Fruit fly (Drosophila melanogaster) whole organism, embryonic: Measurements from ENCODE around the gene rut.

Experiments
- B-H2 ChIP-seq: fragments of 200-800 bp; sonication (Bioruptor generic); optimal IDR thresholded peaks from 2 replicates; lab custom pipeline; 2018; ENCODE audit warnings: missing biosample characterization, mild to moderate bottlenecking, missing genetic modification characterization
- Bgb ChIP-seq: fragments of 200-800 bp; sonication (Bioruptor generic); IDR thresholded peaks from 2 replicates; pipeline ENCODE4 v1.3.6; 2022; ENCODE audit warnings: missing biosample characterization, missing genetic modification characterization; ENCODE audit not compliant: partially characterized antibody
- CG10543 ChIP-seq: fragments of 200-800 bp; sonication (Bioruptor generic); optimal IDR thresholded peaks from 3 replicates; lab custom pipeline; 2017; ENCODE audit warnings: missing biosample characterization, mild to moderate bottlenecking, missing genetic modification characterization, moderate library complexity
- CG10654 ChIP-seq: fragments of 200-800 bp; sonication (Bioruptor generic); optimal IDR thresholded peaks from 2 replicates; lab custom pipeline; 2016; ENCODE audit warnings: missing biosample characterization, missing genetic modification characterization
- CG11696 ChIP-seq: fragments of 200-800 bp; sonication (Bioruptor generic); IDR thresholded peaks from 2 replicates; pipeline ENCODE4 v1.3.6; 2022; ENCODE audit warnings: missing biosample characterization, missing genetic modification characterization
- CG12744 ChIP-seq: fragments of 200-800 bp; sonication (Bioruptor generic); optimal IDR thresholded peaks from 2 replicates; lab custom pipeline; 2016; ENCODE audit warnings: missing biosample characterization, missing genetic modification characterization
- CG13775 ChIP-seq: fragments of 200-800 bp; sonication (Bioruptor generic); optimal IDR thresholded peaks from 3 replicates; lab custom pipeline; 2017; ENCODE audit warnings: missing biosample characterization, mild to moderate bottlenecking, missing genetic modification characterization
- CG14050 ChIP-seq: fragments of 200-800 bp; sonication (Bioruptor generic); IDR thresholded peaks from 3 replicates; pipeline ENCODE4 v1.3.6; 2022; ENCODE audit warnings: missing biosample characterization, missing genetic modification characterization
- CG15269 ChIP-seq: fragments of 200-800 bp; sonication (Bioruptor generic); optimal IDR thresholded peaks from 2 replicates; lab custom pipeline; 2018; ENCODE audit warnings: missing biosample characterization, mild to moderate bottlenecking, missing genetic modification characterization, moderate library complexity
- CG1603 ChIP-seq: fragments of 200-800 bp; sonication (Bioruptor generic); optimal IDR thresholded peaks from 2 replicates; lab custom pipeline; 2019; ENCODE audit warnings: missing biosample characterization, mild to moderate bottlenecking, missing genetic modification characterization, moderate library complexity
- CG1647 ChIP-seq: fragments of 200-800 bp; sonication (Bioruptor generic); optimal IDR thresholded peaks from 3 replicates; lab custom pipeline; 2016; ENCODE audit warnings: missing biosample characterization, missing genetic modification characterization
- CG16779 ChIP-seq: fragments of 200-800 bp; sonication (Bioruptor generic); IDR thresholded peaks from 2 replicates; pipeline ENCODE4 v1.3.6; 2022; ENCODE audit warnings: missing biosample characterization, missing genetic modification characterization
- CG17186 ChIP-seq: fragments of 200-800 bp; sonication (Bioruptor generic); optimal IDR thresholded peaks from 3 replicates; lab custom pipeline; 2017; ENCODE audit warnings: missing biosample characterization, missing genetic modification reagents, missing genetic modification characterization
- CG17385 ChIP-seq: fragments of 200-800 bp; sonication (Bioruptor generic); optimal IDR thresholded peaks from 3 replicates; lab custom pipeline; 2018; ENCODE audit warnings: missing biosample characterization, mild to moderate bottlenecking, missing genetic modification characterization
- CG17829 ChIP-seq: fragments of 200-800 bp; optimal IDR thresholded peaks from 2 replicates; lab custom pipeline; 2019; ENCODE audit warnings: missing biosample characterization, mild to moderate bottlenecking, missing genetic modification characterization, moderate library complexity
- CG2199 ChIP-seq: fragments of 200-800 bp; sonication (Bioruptor generic); IDR thresholded peaks from 3 replicates; pipeline ENCODE4 v1.3.6; 2022; ENCODE audit warnings: missing biosample characterization, missing genetic modification characterization
- CG2875 ChIP-seq: fragments of 200-800 bp; sonication (Bioruptor generic); optimal IDR thresholded peaks from 2 replicates; lab custom pipeline; 2017; ENCODE audit warnings: missing biosample characterization, mild to moderate bottlenecking, missing genetic modification characterization, missing genetic modification reagents
- CG34224 ChIP-seq: fragments of 200-800 bp; sonication (Bioruptor generic); IDR thresholded peaks from 3 replicates; pipeline ENCODE4 v1.3.6; 2022; ENCODE audit warnings: missing biosample characterization, missing genetic modification characterization; ENCODE audit not compliant: partially characterized antibody
- CG3995 ChIP-seq: fragments of 200-800 bp; sonication (Bioruptor generic); optimal IDR thresholded peaks from 3 replicates; lab custom pipeline; 2016; ENCODE audit warnings: missing biosample characterization, missing genetic modification characterization
- CG5953 ChIP-seq: fragments of 200-800 bp; sonication (Bioruptor generic); IDR thresholded peaks from 2 replicates; pipeline ENCODE4 v1.3.6; 2022; ENCODE audit warnings: missing biosample characterization, missing genetic modification characterization
- CG7786 ChIP-seq: fragments of 200-800 bp; sonication (Bioruptor generic); optimal IDR thresholded peaks from 2 replicates; lab custom pipeline; 2016; ENCODE audit warnings: missing biosample characterization, missing genetic modification characterization
- CG8924 ChIP-seq: fragments of 200-800 bp; optimal IDR thresholded peaks from 3 replicates; lab custom pipeline; 2019; ENCODE audit warnings: missing biosample characterization, mild to moderate bottlenecking, missing genetic modification characterization, moderate library complexity
- D19A ChIP-seq: fragments of 200-800 bp; optimal IDR thresholded peaks from 3 replicates; lab custom pipeline; 2019; ENCODE audit warnings: missing biosample characterization, mild to moderate bottlenecking, missing genetic modification characterization, moderate library complexity
- E2f2 ChIP-seq: fragments of 200-800 bp; sonication (Bioruptor generic); IDR thresholded peaks from 2 replicates; pipeline ENCODE4 v1.3.6; 2022; ENCODE audit warnings: missing biosample characterization, missing genetic modification characterization
- Fer1 ChIP-seq: fragments of 200-800 bp; sonication (Bioruptor generic); optimal IDR thresholded peaks from 2 replicates; lab custom pipeline; 2017; ENCODE audit warnings: missing biosample characterization, mild to moderate bottlenecking, missing genetic modification characterization
- GATAe ChIP-seq: fragments of 200-800 bp; sonication (Bioruptor generic); conservative IDR thresholded peaks from 2 replicates; pipeline ENCODE4 v1.3.6; 2022; ENCODE audit warnings: missing biosample characterization, missing genetic modification characterization
- Hr78 ChIP-seq, 2 experiments: fragments of 200-800 bp in 1 of 2; fragments of >200 bp in 1 of 2; sonication (Bioruptor generic) in 1 of 2; optimal IDR thresholded peaks; 2 replicates each; lab custom pipeline; 2017 to 2019; ENCODE audit warnings: missing biosample characterization in 2 of 2, missing genetic modification characterization in 2 of 2, mild to moderate bottlenecking in 1 of 2, moderate library complexity in 1 of 2
- Kr ChIP-seq: fragments of 200-800 bp; sonication (Bioruptor generic); optimal IDR thresholded peaks from 2 replicates; lab custom pipeline; 2017; ENCODE audit warnings: missing biosample characterization, mild to moderate bottlenecking, missing genetic modification characterization
- Nf-YA ChIP-seq: fragments of 200-800 bp; sonication (Bioruptor generic); IDR thresholded peaks from 2 replicates; pipeline ENCODE4 v1.3.6; 2022; ENCODE audit warnings: missing biosample characterization, missing genetic modification characterization
- Nf-YC ChIP-seq: fragments of 200-800 bp; optimal IDR thresholded peaks from 3 replicates; lab custom pipeline; 2019; ENCODE audit warnings: missing biosample characterization, mild to moderate bottlenecking, missing genetic modification characterization, moderate library complexity
- Opbp ChIP-seq: fragments of 200-800 bp; sonication (Bioruptor generic); IDR thresholded peaks from 3 replicates; pipeline ENCODE4 v1.3.6; 2022; ENCODE audit warnings: missing biosample characterization, missing genetic modification characterization; ENCODE audit not compliant: partially characterized antibody
- Scr ChIP-seq: fragments of 200-800 bp; sonication (Bioruptor generic); IDR thresholded peaks from 2 replicates; pipeline ENCODE4 v1.3.6; 2022; ENCODE audit warnings: missing biosample characterization, missing genetic modification characterization; ENCODE audit not compliant: partially characterized antibody
- Side ChIP-seq: fragments of 200-800 bp; sonication (Bioruptor generic); optimal IDR thresholded peaks from 2 replicates; lab custom pipeline; 2016; ENCODE audit warnings: missing biosample characterization, missing genetic modification characterization
- az2 ChIP-seq: fragments of 200-800 bp; sonication (Bioruptor generic); optimal IDR thresholded peaks from 3 replicates; lab custom pipeline; 2016; ENCODE audit warnings: missing biosample characterization, missing genetic modification characterization
- chinmo ChIP-seq: fragments of 200-800 bp; sonication (Bioruptor generic); IDR thresholded peaks from 4 replicates; pipeline ENCODE4 v1.3.6; 2022; ENCODE audit warnings: missing biosample characterization, missing genetic modification characterization; ENCODE audit not compliant: partially characterized antibody
- gem ChIP-seq: fragments of 200-800 bp; sonication (Bioruptor generic); optimal IDR thresholded peaks from 2 replicates; lab custom pipeline; 2019; ENCODE audit warnings: missing biosample characterization, mild to moderate bottlenecking, missing genetic modification characterization, moderate library complexity
- her ChIP-seq: fragments of 200-800 bp; sonication (Bioruptor generic); optimal IDR thresholded peaks from 2 replicates; lab custom pipeline; 2016; ENCODE audit warnings: missing biosample characterization, missing genetic modification characterization
- insv ChIP-seq, 2 experiments: fragments of 200-800 bp; sonication (Bioruptor generic); optimal IDR thresholded peaks; 3 replicates each; lab custom pipeline; 2016 to 2018; ENCODE audit warnings: missing biosample characterization in 2 of 2, missing genetic modification characterization in 2 of 2
- lov ChIP-seq, 2 experiments: fragments of 200-800 bp in 1 of 2; fragments of >200 bp in 1 of 2; sonication (Bioruptor generic) in 1 of 2; IDR thresholded peaks in 1 of 2; optimal IDR thresholded peaks in 1 of 2; 2 replicates in 1 of 2; 3 replicates in 1 of 2; pipeline versions ENCODE4 v1.3.6 to Lab custom; 2017 to 2022; ENCODE audit warnings: missing biosample characterization in 1 of 2, missing genetic modification characterization in 1 of 2
- pros ChIP-seq: fragments of 200-800 bp; sonication (Bioruptor generic); optimal IDR thresholded peaks from 3 replicates; lab custom pipeline; 2019; ENCODE audit warnings: missing biosample characterization, mild to moderate bottlenecking, missing genetic modification characterization, moderate library complexity
- salm ChIP-seq: fragments of 200-800 bp; sonication (Bioruptor generic); optimal IDR thresholded peaks from 2 replicates; lab custom pipeline; 2018; ENCODE audit warnings: missing biosample characterization, mild to moderate bottlenecking, missing genetic modification characterization
- sens ChIP-seq: fragments of 200-800 bp; sonication (Bioruptor generic); peaks from one replicate; lab custom pipeline; 2016; ENCODE audit warnings: missing biosample characterization, missing genetic modification characterization
- so ChIP-seq: fragments of 200-800 bp; sonication (Bioruptor generic); IDR thresholded peaks from 3 replicates; pipeline ENCODE4 v1.3.6; 2022; ENCODE audit warnings: missing biosample characterization, missing genetic modification characterization
- sqz ChIP-seq: fragments of 200-800 bp; sonication (Bioruptor generic); optimal IDR thresholded peaks from 3 replicates; lab custom pipeline; 2018; ENCODE audit warnings: missing biosample characterization, mild to moderate bottlenecking, missing genetic modification characterization
- stwl ChIP-seq: fragments of 200-800 bp; sonication (Bioruptor generic); optimal IDR thresholded peaks from 3 replicates; lab custom pipeline; 2018; ENCODE audit warnings: missing biosample characterization, mild to moderate bottlenecking, missing genetic modification characterization, moderate library complexity
- tll ChIP-seq, 2 experiments: fragments of 200-800 bp in 1 of 2; fragments of >200 bp in 1 of 2; sonication (Bioruptor generic) in 1 of 2; optimal IDR thresholded peaks; 2 replicates each; lab custom pipeline; 2017 to 2019; ENCODE audit warnings: missing biosample characterization in 2 of 2, missing genetic modification characterization in 2 of 2, mild to moderate bottlenecking in 1 of 2, moderate library complexity in 1 of 2
- tup ChIP-seq: fragments of 200-800 bp; sonication (Bioruptor generic); optimal IDR thresholded peaks from 2 replicates; lab custom pipeline; 2016; ENCODE audit warnings: missing biosample characterization, mild to moderate bottlenecking, missing genetic modification characterization, moderate library complexity
- zf30C ChIP-seq: fragments of 200-800 bp; sonication (Bioruptor generic); optimal IDR thresholded peaks from 3 replicates; lab custom pipeline; 2018; ENCODE audit warnings: missing biosample characterization, mild to moderate bottlenecking, missing genetic modification characterization

Gene rut

dm6 chrX:14749086-14749874, 76.6 kb downstream of the rut start, which contains the start of gene NetB (continued):
- TF ChIP-seq CG16779 (GFP tag; lab: Robert Waterston, UW) (no peak), so (GFP tag; lab: Robert Waterston, UW) (no peak), Nf-YA (GFP tag; lab: Robert Waterston, UW) (no peak), CG1603 (tag; lab: Kevin White, UChicago) (peak; percentile 2), CG8924 (tag; lab: Kevin White, UChicago) (no peak), az2 (no peak), E2f2 (GFP tag; lab: Robert Waterston, UW) (no peak), tup (GFP tag; lab: Kevin White, UChicago) (no peak), Opbp (GFP tag; lab: Robert Waterston, UW) (0 out of 3 replicates have a peak, but pooled peaks have one; percentile 23), zf30C (GFP tag; lab: Kevin White, UChicago) (no peak), tll (GFP tag; optimal IDR thresholded peaks at IDR 0.05; lab: Kevin White, UChicago) (no peak), CG11696 (GFP tag; lab: Robert Waterston, UW) (no peak), CG17385 (GFP tag; lab: Kevin White, UChicago) (peak; percentile 2), CG34224 (GFP tag; lab: Robert Waterston, UW) (no peak; the same call in 2 of the 3 replicates), sqz (GFP tag; lab: Kevin White, UChicago) (peak; percentile 81), CG10543 (GFP tag; lab: Kevin White, UChicago) (peak; percentile 28), CG3995 (no peak), pros (GFP tag; lab: Kevin White, UChicago) (no peak), Side (GFP tag; lab: Kevin White, UChicago) (peak; percentile 28), CG13775 (GFP tag; lab: Kevin White, UChicago) (no peak), Bgb (GFP tag; lab: Robert Waterston, UW) (0 out of 2 replicates have a peak, but pooled peaks have one; percentile 19), stwl (tag; lab: Kevin White, UChicago) (no peak), Nf-YC (peak; percentile 18), CG17829 (tag; lab: Kevin White, UChicago) (no peak), GATAe (GFP tag; lab: Robert Waterston, UW) (no peak), CG15269 (tag; lab: Kevin White, UChicago) (no peak), CG2199 (peak; percentile 85; the same call in 2 of the 3 replicates), Kr (no peak), CG12744 (GFP tag; lab: Kevin White, UChicago) (no peak), CG10654 (no peak), Hr78 (GFP tag; optimal IDR thresholded peaks at IDR 0.05; lab: Kevin White, UChicago) (no peak), CG7786 (GFP tag; lab: Kevin White, UChicago) (no peak), CG14050 (GFP tag; lab: Robert Waterston, UW) (no peak), B-H2 (GFP tag; lab: Kevin White, UChicago) (no peak), salm (tag; lab: Kevin White, UChicago) (no peak), CG2875 (GFP tag; lab: Kevin White, UChicago) (no peak), CG5953 (GFP tag; lab: Robert Waterston, UW) (no peak), sens (peak; percentile 46), D19A (tag; lab: Kevin White, UChicago) (no peak), Fer1 (peak; percentile 5), CG17186 (GFP tag; lab: Kevin White, UChicago) (no peak), chinmo (GFP tag; lab: Robert Waterston, UW) (0 out of 4 replicates have a peak, but pooled peaks have one; percentile 61), gem (peak; percentile 1), insv (GFP tag; optimal IDR thresholded peaks at IDR 0.05; lab: Kevin White, UChicago) (no peak), her (GFP tag; lab: Kevin White, UChicago) (peak; percentile 11), CG1647 (GFP tag; lab: Kevin White, UChicago) (no peak), Scr (GFP tag; lab: Robert Waterston, UW) (peak; percentile 29), lov (optimal IDR thresholded peaks at IDR 0.05; lab: Kevin White, UChicago) (no peak), lov (GFP tag; IDR thresholded peaks at IDR 0.05; lab: Robert Waterston, UW) (no peak)
